Worm (Caenorhabditis elegans): ENCODE data around the gene Y51H4A.937.

Gene Y51H4A.937

ce11 chrIV:16498031-16498442 lies 30.4 kb upstream of the Y51H4A.937 start:
- TF ChIP-seq sox-4 (tag; optimal IDR thresholded peaks at IDR 0.05) (peak; percentile 4), ceh-31 (tag; optimal IDR thresholded peaks at IDR 0.05) (peak; percentile 62), ceh-34 (tag; optimal IDR thresholded peaks at IDR 0.05) (peak; percentile 62), pros-1 (tag; optimal IDR thresholded peaks at IDR 0.05) (peak; percentile 20), rnt-1 (tag; optimal IDR thresholded peaks at IDR 0.05) (peak; percentile 89), ceh-2 (tag; optimal IDR thresholded peaks at IDR 0.05) (peak; percentile 20), zip-5 (tag; optimal IDR thresholded peaks at IDR 0.05) (no peak), ceh-19 (GFP tag; optimal IDR thresholded peaks at IDR 0.05) (peak; percentile 44), madf-2 (tag; optimal IDR thresholded peaks at IDR 0.05) (no peak), fkh-10 (GFP tag; optimal IDR thresholded peaks at IDR 0.05) (no peak), fax-1 (tag; optimal IDR thresholded peaks at IDR 0.05) (peak; percentile 22), unc-55 (GFP tag; optimal IDR thresholded peaks at IDR 0.05) (peak; percentile 89), pat-9 (tag; optimal IDR thresholded peaks at IDR 0.05) (peak; percentile 47), ceh-14 (tag; optimal IDR thresholded peaks at IDR 0.05) (peak; percentile 47), pha-4 (tag; optimal IDR thresholded peaks at IDR 0.05) (no peak), ceh-30 (tag; optimal IDR thresholded peaks at IDR 0.05) (no peak), lin-11 (tag; optimal IDR thresholded peaks at IDR 0.05) (no peak), hlh-6 (tag; optimal IDR thresholded peaks at IDR 0.05) (no peak), che-1 (tag; optimal IDR thresholded peaks at IDR 0.05) (peak; percentile 17), nhr-11 (tag; optimal IDR thresholded peaks at IDR 0.05) (peak; percentile 64), ceh-18 (tag; optimal IDR thresholded peaks at IDR 0.05) (peak; percentile 92), pha-2 (tag; optimal IDR thresholded peaks at IDR 0.05) (no peak), tbx-2 (tag; optimal IDR thresholded peaks at IDR 0.05) (peak; percentile 82), syd-9 (tag; optimal IDR thresholded peaks at IDR 0.05) (peak; percentile 43), F13H6.1 (tag; optimal IDR thresholded peaks at IDR 0.05) (peak; percentile 64), Y22D7AL.16 (tag; optimal IDR thresholded peaks at IDR 0.05) (no peak), dmd-4 (tag; optimal IDR thresholded peaks at IDR 0.05; ENCODE audit: borderline replicate concordance) (peak; percentile 63), unc-42 (tag; optimal IDR thresholded peaks at IDR 0.05) (peak; percentile 91), eyg-1 (tag; optimal IDR thresholded peaks at IDR 0.05) (no peak), gmeb-2 (tag; optimal IDR thresholded peaks at IDR 0.05) (no peak), ceh-24 (tag; optimal IDR thresholded peaks at IDR 0.05) (no peak), hlh-8 (tag; optimal IDR thresholded peaks at IDR 0.05) (peak; percentile 38), odd-2 (tag; optimal IDR thresholded peaks at IDR 0.05) (no peak), lim-6 (tag; optimal IDR thresholded peaks at IDR 0.05) (no peak), ref-2 (tag; optimal IDR thresholded peaks at IDR 0.05) (peak; percentile 49), sdc-2 (tag; optimal IDR thresholded peaks at IDR 0.05) (peak; percentile 45), nfya-1 (tag; optimal IDR thresholded peaks at IDR 0.05) (peak; percentile 78), K09A11.1 (tag; optimal IDR thresholded peaks at IDR 0.05; ENCODE audit: insufficient read depth) (peak; percentile 38)

DNA sequence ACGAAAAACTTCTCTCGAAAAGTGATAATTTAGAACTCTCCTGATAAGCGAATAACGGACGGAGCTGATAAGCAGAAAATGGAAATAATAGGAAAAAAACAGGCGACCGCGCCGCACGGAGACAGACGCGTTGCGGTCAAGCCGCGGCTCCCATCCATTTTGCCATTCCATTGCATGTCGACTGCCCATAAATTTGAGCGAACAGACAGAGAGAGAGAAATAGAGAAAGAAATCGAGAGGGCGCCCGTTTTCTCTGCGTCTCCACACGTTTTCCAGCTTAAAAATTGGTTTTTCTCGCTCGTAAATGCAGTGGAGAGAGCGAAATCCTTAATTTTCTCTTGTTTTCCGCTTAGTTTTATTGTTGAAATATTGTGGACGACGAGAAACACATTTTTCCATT lies 26.6 kb upstream of the Y51H4A.937 start:
- TF ChIP-seq ceh-2 (tag; optimal IDR thresholded peaks at IDR 0.05) (no peak), ceh-31 (tag; optimal IDR thresholded peaks at IDR 0.05) (peak; percentile 25), nfya-1 (tag; optimal IDR thresholded peaks at IDR 0.05) (peak; percentile 36), gmeb-2 (tag; optimal IDR thresholded peaks at IDR 0.05) (no peak), dve-1 (tag; optimal IDR thresholded peaks at IDR 0.05) (peak; percentile 56), ahr-1 (tag; optimal IDR thresholded peaks at IDR 0.05) (no peak), elt-2 (tag; optimal IDR thresholded peaks at IDR 0.05) (peak; percentile 76), pha-4 (tag; optimal IDR thresholded peaks at IDR 0.05) (no peak), unc-55 (GFP tag; optimal IDR thresholded peaks at IDR 0.05) (peak; percentile 53), unc-42 (tag; optimal IDR thresholded peaks at IDR 0.05) (peak; percentile 41)

ce11 chrIV:16502387-16502786 lies 26.1 kb upstream of the Y51H4A.937 start:
- TF ChIP-seq odd-2 (tag; optimal IDR thresholded peaks at IDR 0.05) = no peak
- TF ChIP-seq hlh-6 (tag; optimal IDR thresholded peaks at IDR 0.05) = no peak
- TF ChIP-seq hlh-30 (tag; optimal IDR thresholded peaks at IDR 0.05; ENCODE audit: insufficient read depth) = no peak
- TF ChIP-seq hlh-15 (tag; optimal IDR thresholded peaks at IDR 0.05) = no peak
- TF ChIP-seq lim-6 (tag; optimal IDR thresholded peaks at IDR 0.05) = no peak
- TF ChIP-seq C38D4.7 (GFP tag; optimal IDR thresholded peaks at IDR 0.05) = no peak
- TF ChIP-seq sdc-2 (tag; optimal IDR thresholded peaks at IDR 0.05) = no peak
- TF ChIP-seq mec-3 (tag; optimal IDR thresholded peaks at IDR 0.05; ENCODE audit: borderline replicate concordance) = no peak
- TF ChIP-seq sox-2 (GFP tag; IDR thresholded peaks at IDR 0.05) = no peak
- TF ChIP-seq pag-3 (tag; optimal IDR thresholded peaks at IDR 0.05; ENCODE audit: borderline replicate concordance) = no peak
- no peak for TF ChIP-seq gmeb-2 (tag; optimal IDR thresholded peaks at IDR 0.05)
